Worm (Caenorhabditis elegans): ENCODE data around the gene col-13.

The col-13 gene

DNA sequence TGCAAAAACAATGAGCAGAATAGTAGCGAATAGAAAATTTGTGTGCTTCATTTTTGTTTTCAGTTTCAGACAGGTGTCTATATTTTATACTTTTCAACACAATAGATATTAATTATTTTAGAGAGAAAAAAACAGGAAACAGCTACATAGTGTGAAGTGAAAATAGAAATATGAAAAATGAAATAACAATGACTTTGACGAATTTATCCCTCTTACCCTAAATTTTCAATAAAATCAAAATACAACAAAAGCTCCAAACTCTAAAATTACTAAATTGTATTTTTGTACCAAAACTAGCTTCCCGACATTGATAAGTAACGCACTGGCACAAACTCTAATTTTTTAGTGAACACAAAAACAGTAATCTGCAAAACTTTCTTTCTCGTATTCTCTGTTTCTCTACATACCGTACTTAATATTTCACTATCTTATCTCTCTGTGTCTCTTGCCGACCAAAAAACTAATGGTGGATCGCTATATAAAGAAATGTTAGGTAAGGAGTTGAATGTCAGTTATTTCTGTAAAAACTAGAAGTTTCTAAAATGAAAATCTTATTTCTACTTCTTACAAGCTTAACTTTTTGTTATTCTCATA is 26.4 kb downstream of the col-13 start, which contains the start of the genes col-151 and ugt-1:
Gene col-151 (minus strand): TSS at position 51 of the 594 bp plus-strand sequence.
Gene ugt-1 (plus strand): TSS at position 491 of the 594 bp plus-strand sequence.
- no peak for TF ChIP-seq drap-1 (GFP tag; optimal IDR thresholded peaks at IDR 0.05)
- TF ChIP-seq mep-1 (tag; optimal IDR thresholded peaks at IDR 0.05), result no peak
- TF ChIP-seq flh-1 (GFP tag; optimal IDR thresholded peaks at IDR 0.05), result no peak
- no peak for TF ChIP-seq nhr-76 (tag; optimal IDR thresholded peaks at IDR 0.05)
- TF ChIP-seq ceh-39 (tag; optimal IDR thresholded peaks at IDR 0.05), result no peak
- no peak for TF ChIP-seq mls-2 (tag; optimal IDR thresholded peaks at IDR 0.05)
- no peak for TF ChIP-seq ceh-43 (GFP tag; optimal IDR thresholded peaks at IDR 0.05)
- TF ChIP-seq ceh-83 (GFP tag; optimal IDR thresholded peaks at IDR 0.05), result no peak
- TF ChIP-seq unc-62 (GFP tag; optimal IDR thresholded peaks at IDR 0.05), result no peak
- no peak for TF ChIP-seq elt-1 (tag; optimal IDR thresholded peaks at IDR 0.05; ENCODE audit: borderline replicate concordance, insufficient read depth)
- no peak for TF ChIP-seq nhr-2 (tag; optimal IDR thresholded peaks at IDR 0.05)
- no peak for TF ChIP-seq blmp-1 (tag; optimal IDR thresholded peaks at IDR 0.05)

DNA sequence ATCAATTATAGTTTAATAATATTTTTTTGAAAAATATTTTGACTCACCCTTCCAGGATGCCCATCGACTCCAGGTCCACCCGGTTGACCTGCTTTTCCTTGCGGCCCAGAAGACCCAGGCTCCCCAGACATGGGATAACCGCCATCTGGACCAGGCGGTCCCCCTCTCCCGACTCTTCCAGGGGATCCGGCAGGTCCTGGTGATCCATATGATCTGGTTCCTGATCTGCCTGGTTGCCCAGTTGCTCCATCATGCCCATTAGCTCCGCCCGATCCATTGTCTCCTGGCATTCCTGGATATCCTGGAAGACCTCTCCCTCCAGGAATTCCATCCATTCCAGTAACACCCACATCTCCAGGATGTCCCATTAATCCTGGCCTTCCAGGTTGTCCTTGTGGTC is 28.0 kb downstream of the col-13 start:
- TF ChIP-seq ces-1 (GFP tag; optimal IDR thresholded peaks at IDR 0.05) (no peak), unc-62 (GFP tag; optimal IDR thresholded peaks at IDR 0.05) (no peak), ceh-43 (GFP tag; optimal IDR thresholded peaks at IDR 0.05) (no peak), lin-32 (GFP tag; optimal IDR thresholded peaks at IDR 0.05) (no peak)

DNA sequence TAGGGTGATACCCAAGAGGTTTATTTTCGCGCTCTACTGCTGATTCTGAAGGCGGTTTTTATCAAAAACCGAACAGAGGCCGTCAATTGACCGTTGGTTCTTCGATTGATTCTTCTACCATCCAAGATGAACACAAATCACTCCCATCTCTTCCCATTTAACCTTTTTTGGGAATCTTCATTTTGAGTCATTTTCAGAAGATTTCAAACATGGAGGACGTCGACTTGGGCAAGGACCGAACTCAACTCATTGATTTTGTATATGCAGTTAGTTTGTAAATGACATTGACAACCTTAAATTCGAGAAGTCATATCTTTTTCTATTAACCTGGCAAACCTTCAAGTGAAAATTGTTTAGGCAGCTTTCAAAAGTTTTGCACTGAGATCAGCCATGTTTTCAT is 33.4 kb downstream of the col-13 start, which contains the start of gene AC3.5:
Gene AC3.5 (plus strand): TSS at position 210 of the 400 bp plus-strand sequence.
- TF ChIP-seq nhr-237 (tag; optimal IDR thresholded peaks at IDR 0.05) (no peak), sem-2 (GFP tag; optimal IDR thresholded peaks at IDR 0.05) (no peak), nhr-28 (tag; optimal IDR thresholded peaks at IDR 0.05) (no peak), lin-32 (GFP tag; optimal IDR thresholded peaks at IDR 0.05) (no peak), bed-3 (GFP tag; optimal IDR thresholded peaks at IDR 0.05) (no peak), tbx-8 (GFP tag; optimal IDR thresholded peaks at IDR 0.05) (no peak), drap-1 (GFP tag; optimal IDR thresholded peaks at IDR 0.05) (no peak), ceh-39 (tag; optimal IDR thresholded peaks at IDR 0.05) (no peak), unc-39 (tag; optimal IDR thresholded peaks at IDR 0.05) (no peak), nhr-12 (tag; optimal IDR thresholded peaks at IDR 0.05) (no peak), mls-2 (tag; optimal IDR thresholded peaks at IDR 0.05) (no peak), ham-2 (GFP tag; optimal IDR thresholded peaks at IDR 0.05) (no peak)

DNA sequence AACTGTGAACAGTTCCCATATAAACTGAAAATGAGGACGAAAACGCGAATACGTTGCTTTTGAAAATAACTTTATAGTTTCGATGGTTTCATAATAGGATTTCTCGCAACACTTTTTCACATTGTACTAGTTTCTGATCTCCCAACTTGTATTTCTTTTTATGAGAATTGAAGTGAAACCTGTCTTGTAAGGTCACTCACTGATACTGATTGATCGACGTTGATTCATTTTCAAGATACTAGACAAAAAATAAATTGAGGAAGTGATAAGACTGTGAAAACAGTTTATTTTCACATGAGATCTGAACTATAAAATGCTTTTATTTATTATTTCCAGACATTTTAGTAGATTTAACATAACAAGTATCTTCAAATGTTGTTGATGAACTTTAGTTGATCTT is 34.3 kb downstream of the col-13 start:
- TF ChIP-seq mls-2 (tag; optimal IDR thresholded peaks at IDR 0.05) (no peak), blmp-1 (tag; optimal IDR thresholded peaks at IDR 0.05) (no peak), ceh-39 (tag; optimal IDR thresholded peaks at IDR 0.05) (no peak), zip-8 (tag; optimal IDR thresholded peaks at IDR 0.05) (no peak), pha-4 (tag; optimal IDR thresholded peaks at IDR 0.05) (no peak), nhr-12 (tag; optimal IDR thresholded peaks at IDR 0.05) (no peak), lin-32 (GFP tag; optimal IDR thresholded peaks at IDR 0.05) (no peak), ham-2 (GFP tag; optimal IDR thresholded peaks at IDR 0.05) (no peak), elt-3 (tag; optimal IDR thresholded peaks at IDR 0.05) (no peak), flh-1 (GFP tag; optimal IDR thresholded peaks at IDR 0.05) (no peak), ceh-83 (GFP tag; optimal IDR thresholded peaks at IDR 0.05) (no peak), mab-5 (tag; optimal IDR thresholded peaks at IDR 0.05) (no peak), hlh-1 (tag; optimal IDR thresholded peaks at IDR 0.05) (no peak), tbx-8 (GFP tag; optimal IDR thresholded peaks at IDR 0.05) (no peak), lin-13 (tag; optimal IDR thresholded peaks at IDR 0.05) (no peak)

DNA sequence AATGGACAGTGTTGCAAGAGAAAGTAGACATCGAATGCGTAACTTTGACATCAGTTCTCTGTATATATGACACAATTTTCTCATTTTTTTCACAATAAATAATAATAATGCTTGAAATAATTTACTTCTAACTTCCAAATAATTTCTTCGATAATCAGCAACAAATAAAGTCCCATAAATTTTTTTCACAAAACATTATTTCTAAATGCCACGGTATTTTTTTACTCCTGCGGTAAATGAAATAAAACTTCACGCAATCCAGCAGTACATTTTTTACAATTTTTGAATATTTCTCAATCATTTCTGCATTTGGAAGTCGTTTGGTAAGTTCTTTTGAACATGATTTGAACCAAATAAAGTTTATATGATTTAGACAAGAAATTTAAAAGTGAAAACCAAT is 37.8 kb downstream of the col-13 start, which contains the start of gene spe-10:
Gene spe-10 (plus strand): TSS at position 301 of the 400 bp plus-strand sequence.
- TF ChIP-seq M03D4.4 (tag; optimal IDR thresholded peaks at IDR 0.05) (no peak), ces-1 (GFP tag; optimal IDR thresholded peaks at IDR 0.05) (no peak), lin-13 (tag; optimal IDR thresholded peaks at IDR 0.05) (no peak), mls-2 (tag; optimal IDR thresholded peaks at IDR 0.05) (no peak), elt-1 (tag; optimal IDR thresholded peaks at IDR 0.05; ENCODE audit: borderline replicate concordance, insufficient read depth) (no peak), flh-1 (GFP tag; optimal IDR thresholded peaks at IDR 0.05) (no peak), ham-2 (GFP tag; optimal IDR thresholded peaks at IDR 0.05) (no peak)

DNA sequence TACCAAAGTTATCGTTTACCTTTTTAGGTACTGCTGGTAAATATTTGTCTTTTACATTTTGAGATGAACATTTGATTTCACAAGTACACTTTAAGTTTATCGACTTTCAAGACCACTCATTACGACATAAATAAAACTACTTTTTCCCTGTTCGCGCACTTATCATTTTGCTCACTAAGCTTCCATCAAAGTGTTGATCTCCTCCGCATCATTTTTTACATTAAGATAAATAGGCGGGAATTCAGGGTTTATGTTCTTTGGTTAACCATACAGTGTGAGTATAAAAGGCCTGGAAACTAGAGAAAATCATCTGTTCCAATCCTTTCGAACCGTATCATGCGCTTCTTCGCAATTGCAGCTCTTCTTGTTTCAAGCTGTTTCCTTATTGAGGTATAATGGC is 39.6 kb downstream of the col-13 start, which contains the start of gene pqn-2:
Gene pqn-2 (plus strand): TSS at position 301 of the 400 bp plus-strand sequence.
- TF ChIP-seq zip-8 (tag; optimal IDR thresholded peaks at IDR 0.05), result no peak
- no peak for TF ChIP-seq M03D4.4 (tag; optimal IDR thresholded peaks at IDR 0.05)
- no peak for TF ChIP-seq elt-1 (tag; optimal IDR thresholded peaks at IDR 0.05; ENCODE audit: borderline replicate concordance, insufficient read depth)
- no peak for TF ChIP-seq mls-2 (tag; optimal IDR thresholded peaks at IDR 0.05)
- no peak for TF ChIP-seq drap-1 (GFP tag; optimal IDR thresholded peaks at IDR 0.05)
- TF ChIP-seq lin-13 (tag; optimal IDR thresholded peaks at IDR 0.05), result no peak
- no peak for TF ChIP-seq nhr-28 (tag; optimal IDR thresholded peaks at IDR 0.05)
- no peak for TF ChIP-seq ceh-43 (GFP tag; optimal IDR thresholded peaks at IDR 0.05)
- no peak for TF ChIP-seq sptf-1 (tag; optimal IDR thresholded peaks at IDR 0.05)
- no peak for TF ChIP-seq unc-62 (GFP tag; optimal IDR thresholded peaks at IDR 0.05)
- no peak for TF ChIP-seq ztf-11 (tag; optimal IDR thresholded peaks at IDR 0.05)
- no peak for TF ChIP-seq cnd-1 (tag; optimal IDR thresholded peaks at IDR 0.05)
- TF ChIP-seq snpc-4 (tag; optimal IDR thresholded peaks at IDR 0.05), result no peak
- TF ChIP-seq lin-32 (GFP tag; optimal IDR thresholded peaks at IDR 0.05), result no peak
- no peak for TF ChIP-seq mep-1 (tag; optimal IDR thresholded peaks at IDR 0.05)
- TF ChIP-seq ces-1 (GFP tag; optimal IDR thresholded peaks at IDR 0.05), result no peak
- no peak for TF ChIP-seq elt-3 (tag; optimal IDR thresholded peaks at IDR 0.05)
- TF ChIP-seq unc-39 (tag; optimal IDR thresholded peaks at IDR 0.05), result no peak
- TF ChIP-seq ceh-39 (tag; optimal IDR thresholded peaks at IDR 0.05), result no peak
- no peak for TF ChIP-seq sem-2 (GFP tag; optimal IDR thresholded peaks at IDR 0.05)

Measured in whole organism, mixed stage, embryonic.